Worm (Caenorhabditis elegans) whole organism, early embryonic: ENCODE results near the gene F35G2.1.

Source experiments
- B0310.2 ChIP-seq: sonication (generic microtip); optimal IDR thresholded peaks from 2 replicates; lab custom pipeline; 2016; ENCODE audit warnings: mild to moderate bottlenecking, missing genetic modification characterization, missing compliant biosample characterization
- F13C5.2 ChIP-seq: sonication (generic microtip); optimal IDR thresholded peaks from 2 replicates; lab custom pipeline; 2017; ENCODE audit warnings: mild to moderate bottlenecking, missing genetic modification characterization, inconsistent platforms, missing compliant biosample characterization
- aly-1 ChIP-seq: sonication (generic microtip); optimal IDR thresholded peaks from 2 replicates; lab custom pipeline; 2016; ENCODE audit warnings: missing genetic modification characterization, missing compliant biosample characterization
- ama-1 ChIP-seq: fragments of 150-350 bp; optimal IDR thresholded peaks from 2 replicates; lab custom pipeline; 2014
- ceh-36 ChIP-seq: sonication (generic microtip); optimal IDR thresholded peaks from 2 replicates; lab custom pipeline; 2016; ENCODE audit warnings: missing genetic modification characterization, inconsistent platforms, missing compliant biosample characterization
- ets-7 ChIP-seq: sonication (generic microtip); optimal IDR thresholded peaks from 2 replicates; lab custom pipeline; 2016; ENCODE audit warnings: missing genotype, missing genetic modification characterization, missing compliant biosample characterization
- hmbx-1 ChIP-seq: sonication (generic microtip); optimal IDR thresholded peaks from 2 replicates; lab custom pipeline; 2016; ENCODE audit warnings: mild to moderate bottlenecking, missing genetic modification characterization, missing compliant biosample characterization
- hmg-4 ChIP-seq: fragments of 200-800 bp; sonication (Bioruptor generic); optimal IDR thresholded peaks from 2 replicates; lab custom pipeline; 2018; ENCODE audit warnings: mild to moderate bottlenecking, missing genetic modification characterization, missing compliant biosample characterization
- hnd-1 ChIP-seq: sonication (generic microtip); optimal IDR thresholded peaks from 2 replicates; lab custom pipeline; 2016; ENCODE audit warnings: missing genetic modification characterization, missing compliant biosample characterization
- pes-1 ChIP-seq: fragments of 200-800 bp; sonication (Bioruptor generic); IDR thresholded peaks from 2 replicates; pipeline ENCODE4 v1.3.6; 2022; ENCODE audit warnings: missing genetic modification reagents, missing genetic modification characterization, missing compliant biosample characterization
- scrt-1 ChIP-seq: fragments of 200-800 bp; sonication (Bioruptor generic); IDR thresholded peaks from 2 replicates; pipeline ENCODE4 v1.3.6; 2022; ENCODE audit warnings: missing genetic modification characterization, missing compliant biosample characterization
- sea-1 ChIP-seq: fragments of 200-800 bp; sonication (Bioruptor generic); conservative IDR thresholded peaks from 2 replicates; pipeline ENCODE4 v1.3.6; 2022; ENCODE audit warnings: missing genetic modification characterization, missing compliant biosample characterization
- tbx-11 ChIP-seq: fragments of 200-800 bp; sonication (Bioruptor generic); IDR thresholded peaks from 2 replicates; pipeline ENCODE4 v1.3.6; 2022; ENCODE audit warnings: missing genetic modification characterization, missing compliant biosample characterization
- tbx-37 ChIP-seq: fragments of 200-800 bp; sonication (Bioruptor generic); conservative IDR thresholded peaks from 2 replicates; pipeline ENCODE4 v1.3.6; 2022; ENCODE audit warnings: missing genetic modification reagents, missing genetic modification characterization, missing compliant biosample characterization
- tra-4 ChIP-seq: sonication (generic microtip); optimal IDR thresholded peaks from 2 replicates; lab custom pipeline; 2017; ENCODE audit warnings: missing genetic modification characterization, missing compliant biosample characterization

F35G2.1 gene

ce11 chrIV:12229679-12230078, 26.6 kb downstream of the F35G2.1 start, which contains the start of gene sre-18:
sre-18 (minus strand) TSS chrIV:12229779.
- TF ChIP-seq aly-1 (tag; lab: Kevin White, UChicago) (no peak), B0310.2 (tag; lab: Kevin White, UChicago) (no peak), tra-4 (tag; lab: Kevin White, UChicago) (no peak), scrt-1 (GFP tag; lab: Robert Waterston, UW) (no peak), F13C5.2 (tag; lab: Kevin White, UChicago) (no peak), hnd-1 (tag; lab: Kevin White, UChicago) (no peak)

- TF ChIP-seq sea-1 (GFP tag; lab: Robert Waterston, UW): no peak
Measured at ce11 chrIV:12236011-12236410, 33.0 kb downstream of the F35G2.1 start, which contains the start of gene sre-16. sre-16 (minus strand) TSS chrIV:12236111.

ce11 chrIV:12238851-12239250, 35.8 kb downstream of the F35G2.1 start, which contains the start of gene sre-19:
sre-19 (minus strand) TSS chrIV:12238951.
- TF ChIP-seq scrt-1 (GFP tag; lab: Robert Waterston, UW) (no peak), hmbx-1 (tag; lab: Kevin White, UChicago) (no peak), ceh-36 (tag; lab: Kevin White, UChicago) (no peak), hnd-1 (tag; lab: Kevin White, UChicago) (no peak), sea-1 (GFP tag; lab: Robert Waterston, UW) (no peak)

ce11 chrIV:12244706-12245105, 41.7 kb downstream of the F35G2.1 start, which contains the start of gene sre-15:
sre-15 (minus strand) TSS chrIV:12244806.
- no peak for TF ChIP-seq pes-1 (GFP tag; lab: Robert Waterston, UW)
- no peak for TF ChIP-seq tbx-11 (GFP tag; lab: Robert Waterston, UW)
- no peak for TF ChIP-seq sea-1 (GFP tag; lab: Robert Waterston, UW)
- no peak for TF ChIP-seq F13C5.2 (tag; lab: Kevin White, UChicago)
- no peak for TF ChIP-seq tbx-37 (GFP tag; lab: Robert Waterston, UW)
- no peak for TF ChIP-seq hmg-4
- TF ChIP-seq ama-1 (lab: Kevin White, UChicago): no peak
- no peak for TF ChIP-seq B0310.2 (tag; lab: Kevin White, UChicago)
- TF ChIP-seq hmbx-1 (tag; lab: Kevin White, UChicago): no peak
- no peak for TF ChIP-seq aly-1 (tag; lab: Kevin White, UChicago)
- TF ChIP-seq scrt-1 (GFP tag; lab: Robert Waterston, UW): no peak
- no peak for TF ChIP-seq hnd-1 (tag; lab: Kevin White, UChicago)
- TF ChIP-seq ets-7 (tag; lab: Kevin White, UChicago): no peak

ce11 chrIV:12252579-12252978, 49.5 kb downstream of the F35G2.1 start, which contains the start of gene dnj-26:
dnj-26 (minus strand) TSS chrIV:12252679.
- no peak for TF ChIP-seq ets-7 (tag; lab: Kevin White, UChicago)
